Worm (Caenorhabditis elegans): ENCODE results near the gene sta-1.
A peak's percentile ranks its signal among the peaks of the same experiment; 100 is the strongest.

The sta-1 gene

DNA sequence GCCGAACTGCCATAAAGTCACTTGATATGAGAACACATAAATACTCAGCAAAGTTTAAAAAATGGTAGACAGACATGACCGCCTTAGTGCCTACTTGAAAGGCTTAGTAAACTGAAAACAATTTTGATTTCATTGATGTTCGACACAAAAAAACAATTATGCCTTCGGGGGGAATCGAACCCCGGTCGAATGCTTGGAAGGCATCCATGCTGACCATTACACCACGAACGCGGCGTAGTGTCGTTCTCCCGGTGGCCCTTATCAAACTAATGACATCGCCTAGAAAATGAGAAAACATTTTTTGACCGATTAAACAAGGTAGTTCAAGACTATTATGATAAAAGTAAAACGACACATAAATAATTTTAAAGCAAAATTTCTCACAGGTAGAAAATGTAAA is 20.1 kb downstream of the sta-1 start (continued):
- peak; percentile 36 for TF ChIP-seq nhr-90 (tag; optimal IDR thresholded peaks at IDR 0.05; ENCODE audit: poor library complexity)
- TF ChIP-seq lin-35 (GFP tag; optimal IDR thresholded peaks at IDR 0.05): peak in 1 of 2 experiments; percentile 73
- TF ChIP-seq lsy-2 (tag; optimal IDR thresholded peaks at IDR 0.05): peak in 1 of 2 experiments; percentile 58
- peak; percentile 32; the same call in 1 of the 2 replicates for TF ChIP-seq nhr-19 (GFP tag; conservative IDR thresholded peaks at IDR 0.05)
- no peak for TF ChIP-seq swsn-7 (tag; optimal IDR thresholded peaks at IDR 0.05)
- TF ChIP-seq dpl-1 (GFP tag; optimal IDR thresholded peaks at IDR 0.05): peak in 1 of 3 experiments; percentile 7

DNA sequence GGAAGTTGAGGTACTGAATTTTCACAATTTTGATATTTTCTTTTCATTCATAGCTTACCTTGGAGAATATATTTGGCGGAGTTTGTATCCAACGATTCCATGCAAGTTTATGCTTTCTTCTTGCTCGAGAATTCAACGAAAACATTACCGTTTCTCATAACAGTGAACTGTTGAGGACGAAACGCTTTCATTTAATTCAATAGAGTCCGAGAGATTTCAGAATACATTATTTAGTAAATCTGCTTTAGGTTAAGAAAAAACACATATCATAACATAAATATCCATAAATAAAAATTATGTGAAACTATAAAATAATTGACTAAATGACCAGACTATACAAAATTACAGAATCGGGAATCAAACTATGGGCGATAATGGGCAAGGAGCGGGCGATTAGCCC is 30.4 kb downstream of the sta-1 start, which contains the start of gene Y51H4A.941:
TSS of gene Y51H4A.941 (minus strand) at position 101 of the 400 bp plus-strand sequence.
- TF ChIP-seq lin-39 (tag; optimal IDR thresholded peaks at IDR 0.05) (no peak), lin-14 (GFP tag; optimal IDR thresholded peaks at IDR 0.05) (no peak)

DNA sequence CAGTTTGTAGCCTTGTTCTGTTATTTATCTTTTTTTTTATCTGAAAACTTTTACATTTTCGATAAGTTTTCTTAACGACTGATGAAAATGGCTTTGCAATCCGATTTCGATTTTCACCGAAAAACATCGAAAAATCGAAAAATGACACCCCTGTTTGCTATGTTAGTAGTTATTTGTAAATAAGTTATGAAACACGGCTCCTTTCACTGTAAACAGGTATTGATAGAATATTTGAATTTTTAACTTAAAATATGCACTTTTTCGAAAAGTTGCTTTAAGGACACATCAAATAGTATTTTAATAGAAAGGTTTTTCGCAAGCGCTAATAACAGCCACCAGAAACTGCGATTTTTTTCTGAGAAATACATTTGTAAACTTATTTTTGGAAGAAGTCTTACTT is 32.3 kb downstream of the sta-1 start:
- TF ChIP-seq nhr-28 (tag; optimal IDR thresholded peaks at IDR 0.05) (no peak), unc-86 (tag; optimal IDR thresholded peaks at IDR 0.05) (no peak), mep-1 (tag; optimal IDR thresholded peaks at IDR 0.05) (no peak)

DNA sequence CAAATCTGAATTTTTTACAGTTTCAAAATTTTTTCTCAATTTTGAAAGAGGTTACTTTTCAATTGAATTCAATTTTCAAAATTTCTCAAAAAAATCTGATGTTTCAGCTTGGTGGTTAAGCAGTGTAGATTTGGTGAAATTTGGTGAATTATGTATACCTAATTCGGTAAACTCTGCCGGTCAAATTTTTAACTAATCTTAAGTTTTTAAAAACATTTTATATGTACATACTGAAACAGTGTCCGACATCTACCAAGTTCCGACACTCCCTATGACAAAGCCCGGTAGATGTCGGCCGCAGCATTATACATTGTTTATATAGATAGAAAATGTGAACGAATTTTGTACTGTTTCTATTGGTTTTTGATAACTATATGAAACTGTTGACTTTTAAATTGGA is 42.8 kb downstream of the sta-1 start:
- TF ChIP-seq unc-62 (GFP tag; optimal IDR thresholded peaks at IDR 0.05) (no peak), ceh-63 (GFP tag; optimal IDR thresholded peaks at IDR 0.05) (no peak), ceh-82 (tag; optimal IDR thresholded peaks at IDR 0.05) (no peak), pax-3 (tag; optimal IDR thresholded peaks at IDR 0.05) (no peak), sup-37 (GFP tag; optimal IDR thresholded peaks at IDR 0.05) (no peak), C34B4.2 (tag; optimal IDR thresholded peaks at IDR 0.05) (no peak), nhr-20 (tag; optimal IDR thresholded peaks at IDR 0.05) (no peak), unc-30 (tag; optimal IDR thresholded peaks at IDR 0.05) (no peak), ceh-8 (GFP tag; optimal IDR thresholded peaks at IDR 0.05) (no peak), nhr-11 (tag; optimal IDR thresholded peaks at IDR 0.05) (no peak), vab-15 (tag; optimal IDR thresholded peaks at IDR 0.05) (no peak), jun-1 (tag; optimal IDR thresholded peaks at IDR 0.05) (no peak), unc-130 (tag; optimal IDR thresholded peaks at IDR 0.05) (no peak), nhr-12 (tag; optimal IDR thresholded peaks at IDR 0.05) (no peak), hlh-4 (tag; optimal IDR thresholded peaks at IDR 0.05) (no peak), snu-23 (GFP tag; optimal IDR thresholded peaks at IDR 0.05) (no peak), alr-1 (tag; optimal IDR thresholded peaks at IDR 0.05; ENCODE audit: borderline replicate concordance) (no peak)

DNA sequence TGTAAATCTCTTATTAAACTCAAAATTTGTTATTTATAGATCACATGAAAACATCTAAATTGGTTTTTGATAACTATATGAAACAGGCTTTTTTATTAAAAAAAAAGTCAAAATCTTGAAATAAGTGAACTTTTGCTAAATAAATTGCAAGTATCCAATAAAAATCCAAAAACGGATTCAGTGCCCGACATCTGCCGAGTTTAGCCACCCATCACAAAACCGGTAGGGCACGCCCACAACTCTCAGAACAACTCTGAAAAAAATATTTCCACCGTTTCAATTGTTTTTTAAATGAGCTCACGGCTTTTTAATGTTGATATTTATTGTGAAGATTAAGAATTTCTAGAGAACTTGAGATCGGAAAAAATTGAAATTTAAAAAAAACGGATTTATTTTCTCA is 45.6 kb downstream of the sta-1 start:
- TF ChIP-seq nhr-85 (tag): no peak
- TF ChIP-seq tbx-2 (tag; optimal IDR thresholded peaks at IDR 0.05): no peak
- no peak for TF ChIP-seq efl-1 (optimal IDR thresholded peaks at IDR 0.05)
- no peak for TF ChIP-seq efl-1 (GFP tag; optimal IDR thresholded peaks at IDR 0.05 in 1 of 2)
- TF ChIP-seq F16B12.6 (tag; optimal IDR thresholded peaks at IDR 0.05): no peak
- no peak for TF ChIP-seq C34B4.2 (tag; optimal IDR thresholded peaks at IDR 0.05)
- TF ChIP-seq nhr-28 (tag; optimal IDR thresholded peaks at IDR 0.05): no peak
- TF ChIP-seq mab-9 (GFP tag; IDR thresholded peaks at IDR 0.05): no peak
- TF ChIP-seq ztf-11 (tag; optimal IDR thresholded peaks at IDR 0.05): no peak
- no peak for TF ChIP-seq mep-1 (tag; optimal IDR thresholded peaks at IDR 0.05)
- no peak for TF ChIP-seq Y116A8C.19 (tag; optimal IDR thresholded peaks at IDR 0.05; ENCODE audit: borderline replicate concordance)
- no peak for TF ChIP-seq tlp-1 (tag; optimal IDR thresholded peaks at IDR 0.05)
- TF ChIP-seq dsc-1 (tag; optimal IDR thresholded peaks at IDR 0.05): no peak
- TF ChIP-seq unc-62 (GFP tag; optimal IDR thresholded peaks at IDR 0.05): no peak
- TF ChIP-seq nhr-11 (tag; optimal IDR thresholded peaks at IDR 0.05): no peak
- TF ChIP-seq irx-1 (tag; optimal IDR thresholded peaks at IDR 0.05): no peak
- no peak for TF ChIP-seq ceh-82 (tag; optimal IDR thresholded peaks at IDR 0.05)
- no peak for TF ChIP-seq fkh-4 (tag; optimal IDR thresholded peaks at IDR 0.05; ENCODE audit: borderline replicate concordance)
- no peak for TF ChIP-seq nhr-12 (tag; optimal IDR thresholded peaks at IDR 0.05)
- no peak for TF ChIP-seq nhr-19 (GFP tag; conservative IDR thresholded peaks at IDR 0.05)

Data from whole organism, L1 larva.